Worm (Caenorhabditis elegans): ENCODE measurements around the gene Y116A8B.4.
A peak's percentile ranks its signal among the peaks of the same experiment; 100 is the strongest.

Gene Y116A8B.4

DNA sequence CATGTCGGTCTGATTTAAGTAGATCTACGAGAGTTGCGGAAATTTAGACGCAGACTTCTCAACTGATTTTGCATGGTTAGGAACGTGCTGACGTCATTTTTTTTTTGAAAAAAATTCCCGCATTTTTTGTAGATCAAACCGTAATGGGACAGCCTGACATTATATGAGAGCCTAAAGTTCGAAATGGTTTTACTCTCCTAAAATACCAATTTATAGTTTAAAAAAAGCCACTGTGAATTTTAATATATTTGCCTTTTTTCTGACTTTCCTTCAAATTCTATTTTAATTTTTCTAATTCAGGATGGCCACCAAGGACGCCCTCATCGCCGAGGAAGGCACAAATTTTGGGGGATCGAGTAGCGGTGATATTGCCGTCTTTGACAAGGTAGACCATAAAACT lies 45.5 kb downstream of the Y116A8B.4 start, which contains the start of gene atgp-1:
TSS of gene atgp-1 (plus strand) at position 301 of the 400 bp plus-strand sequence.
- TF ChIP-seq unc-39 (tag; optimal IDR thresholded peaks at IDR 0.05): no peak
- no peak for TF ChIP-seq pha-4 (tag; optimal IDR thresholded peaks at IDR 0.05)
- no peak for TF ChIP-seq bed-3 (GFP tag; optimal IDR thresholded peaks at IDR 0.05)
- TF ChIP-seq ceh-43 (GFP tag; optimal IDR thresholded peaks at IDR 0.05): no peak
- TF ChIP-seq snpc-4 (tag; optimal IDR thresholded peaks at IDR 0.05): no peak
- no peak for TF ChIP-seq elt-1 (tag; optimal IDR thresholded peaks at IDR 0.05; ENCODE audit: borderline replicate concordance, insufficient read depth)
- no peak for TF ChIP-seq lin-13 (tag; optimal IDR thresholded peaks at IDR 0.05)
- TF ChIP-seq ham-2 (GFP tag; optimal IDR thresholded peaks at IDR 0.05): no peak
- TF ChIP-seq nhr-2 (tag; optimal IDR thresholded peaks at IDR 0.05): no peak
- TF ChIP-seq mls-2 (tag; optimal IDR thresholded peaks at IDR 0.05): no peak
- TF ChIP-seq flh-1 (GFP tag; optimal IDR thresholded peaks at IDR 0.05): no peak
- TF ChIP-seq ceh-39 (tag; optimal IDR thresholded peaks at IDR 0.05): no peak
- TF ChIP-seq nhr-28 (tag; optimal IDR thresholded peaks at IDR 0.05): no peak
- TF ChIP-seq cnd-1 (tag; optimal IDR thresholded peaks at IDR 0.05): no peak
- no peak for TF ChIP-seq unc-120 (tag; optimal IDR thresholded peaks at IDR 0.05; ENCODE audit: poor library complexity, severe bottlenecking)
- no peak for TF ChIP-seq M03D4.4 (tag; optimal IDR thresholded peaks at IDR 0.05)
- no peak for TF ChIP-seq ces-1 (GFP tag; optimal IDR thresholded peaks at IDR 0.05)
- no peak for TF ChIP-seq unc-62 (GFP tag; optimal IDR thresholded peaks at IDR 0.05)
- no peak for TF ChIP-seq elt-3 (tag; optimal IDR thresholded peaks at IDR 0.05)

DNA sequence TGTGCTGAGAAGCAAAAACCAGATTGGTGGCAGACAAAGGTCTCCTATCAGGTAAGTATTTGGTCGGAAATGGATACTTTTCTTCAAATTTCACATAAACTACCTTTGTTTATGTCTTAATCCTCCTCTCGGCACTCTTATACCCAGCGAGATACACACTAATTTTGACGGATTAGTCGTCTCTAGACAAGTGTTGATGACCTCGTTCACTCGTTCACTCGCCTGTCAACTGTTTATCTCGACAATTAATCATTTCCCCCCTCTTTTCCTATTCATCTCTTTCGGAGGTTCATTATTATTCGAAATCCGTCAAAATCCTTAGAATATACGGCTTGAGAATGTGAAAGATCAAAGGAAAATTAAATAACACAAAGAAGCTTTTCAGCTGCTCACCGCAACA lies 46.1 kb downstream of the Y116A8B.4 start:
- TF ChIP-seq hlh-1 (tag; optimal IDR thresholded peaks at IDR 0.05) (peak; percentile 66), flh-1 (GFP tag; optimal IDR thresholded peaks at IDR 0.05) (no peak), nhr-2 (tag; optimal IDR thresholded peaks at IDR 0.05) (peak; percentile 80), mab-5 (tag; optimal IDR thresholded peaks at IDR 0.05) (peak; percentile 44), unc-62 (GFP tag; optimal IDR thresholded peaks at IDR 0.05) (peak; percentile 99), ceh-39 (tag; optimal IDR thresholded peaks at IDR 0.05) (no peak), pha-4 (tag; optimal IDR thresholded peaks at IDR 0.05) (no peak), ces-1 (GFP tag; optimal IDR thresholded peaks at IDR 0.05) (no peak)

DNA sequence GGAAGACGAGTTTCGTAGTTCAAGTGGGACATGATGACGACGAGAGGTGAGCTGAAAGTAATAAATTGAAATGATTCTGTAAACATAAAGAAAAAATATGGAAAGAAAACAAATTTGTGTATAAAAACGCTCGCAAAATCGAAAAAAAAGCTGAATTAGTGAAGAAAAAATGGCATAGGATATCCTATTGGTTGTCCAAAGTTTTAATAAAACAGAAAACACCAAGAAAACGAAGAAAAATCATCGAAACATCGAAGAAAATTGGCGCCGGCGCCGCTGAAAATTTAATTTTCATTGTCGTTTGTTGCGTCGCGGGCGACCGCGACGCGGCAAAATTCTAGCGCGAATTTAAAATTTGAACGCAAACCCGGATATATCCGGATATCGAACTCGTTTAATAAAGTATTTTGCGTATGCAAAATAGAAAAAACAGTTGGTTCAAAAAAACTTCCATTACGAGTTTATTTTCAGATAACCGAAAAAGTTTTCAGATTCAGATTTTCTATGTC lies 50.1 kb downstream of the Y116A8B.4 start, which contains the start of gene gln-5:
TSS of gene gln-5 (minus strand) at position 51 of the 509 bp plus-strand sequence.
- no peak for TF ChIP-seq ces-1 (GFP tag; optimal IDR thresholded peaks at IDR 0.05)
- no peak for TF ChIP-seq unc-62 (GFP tag; optimal IDR thresholded peaks at IDR 0.05)
- TF ChIP-seq cnd-1 (tag; optimal IDR thresholded peaks at IDR 0.05): no peak
- TF ChIP-seq nhr-28 (tag; optimal IDR thresholded peaks at IDR 0.05): no peak
- no peak for TF ChIP-seq ceh-39 (tag; optimal IDR thresholded peaks at IDR 0.05)
- no peak for TF ChIP-seq blmp-1 (tag; optimal IDR thresholded peaks at IDR 0.05)
- TF ChIP-seq mep-1 (tag; optimal IDR thresholded peaks at IDR 0.05): no peak
- no peak for TF ChIP-seq tbx-8 (GFP tag; optimal IDR thresholded peaks at IDR 0.05)
- no peak for TF ChIP-seq drap-1 (GFP tag; optimal IDR thresholded peaks at IDR 0.05)
- no peak for TF ChIP-seq elt-1 (tag; optimal IDR thresholded peaks at IDR 0.05; ENCODE audit: borderline replicate concordance, insufficient read depth)
- TF ChIP-seq hlh-1 (tag; optimal IDR thresholded peaks at IDR 0.05): no peak
- TF ChIP-seq lin-13 (tag; optimal IDR thresholded peaks at IDR 0.05): no peak
- TF ChIP-seq zip-8 (tag; optimal IDR thresholded peaks at IDR 0.05): no peak
- no peak for TF ChIP-seq nhr-237 (tag; optimal IDR thresholded peaks at IDR 0.05)
- TF ChIP-seq lsy-2 (tag; optimal IDR thresholded peaks at IDR 0.05): no peak
- TF ChIP-seq unc-39 (tag; optimal IDR thresholded peaks at IDR 0.05): no peak
- no peak for TF ChIP-seq unc-120 (tag; optimal IDR thresholded peaks at IDR 0.05; ENCODE audit: poor library complexity, severe bottlenecking)
- TF ChIP-seq sptf-1 (tag; optimal IDR thresholded peaks at IDR 0.05): no peak
